Fruit fly (Drosophila melanogaster) whole organism, adult: ENCODE measurements around the gene CG11378.

Source experiments
- CG11617 ChIP-seq: fragments of 200-800 bp; sonication (Bioruptor generic); optimal IDR thresholded peaks from 2 replicates; lab custom pipeline; 2017; ENCODE audit warnings: mild to moderate bottlenecking, missing biosample characterization, missing genetic modification reagents, missing genetic modification characterization
- Crg-1 ChIP-seq: fragments of 200-800 bp; sonication (Bioruptor generic); optimal IDR thresholded peaks from 2 replicates; lab custom pipeline; 2016; ENCODE audit warnings: missing biosample characterization, missing genetic modification characterization
- kay ChIP-seq: fragments of 200-800 bp; sonication (Bioruptor generic); peaks from one replicate; lab custom pipeline; 2016; ENCODE audit warnings: missing biosample characterization, missing genetic modification characterization, borderline replicate concordance
- tj ChIP-seq: fragments of 200-800 bp; sonication (Bioruptor generic); optimal IDR thresholded peaks from 3 replicates; lab custom pipeline; 2017; ENCODE audit warnings: missing biosample characterization, mild to moderate bottlenecking, missing genetic modification characterization, moderate library complexity

- TF ChIP-seq tj (GFP tag; lab: Kevin White, UChicago) = no peak
- no peak for TF ChIP-seq kay (GFP tag; lab: Kevin White, UChicago)
- TF ChIP-seq Crg-1 (GFP tag; lab: Kevin White, UChicago) = no peak
- no peak for TF ChIP-seq CG11617 (GFP tag; lab: Kevin White, UChicago)
Measured at dm6 chrX:1184478-1184877, 13.8 kb downstream of the CG11378 start, which contains the start of gene CG14626.
